Worm (Caenorhabditis elegans) whole organism, early embryonic: ENCODE results near the gene ZC155.2.
A peak's percentile ranks its signal among the peaks of the same experiment; 100 is the strongest.

ENCODE experiments used
- B0310.2 ChIP-seq: sonication (generic microtip); optimal IDR thresholded peaks from 2 replicates; lab custom pipeline; 2016; ENCODE audit warnings: mild to moderate bottlenecking, missing genetic modification characterization, missing compliant biosample characterization
- ama-1 ChIP-seq: fragments of 150-350 bp; optimal IDR thresholded peaks from 2 replicates; lab custom pipeline; 2014
- hmg-4 ChIP-seq: fragments of 200-800 bp; sonication (Bioruptor generic); optimal IDR thresholded peaks from 2 replicates; lab custom pipeline; 2018; ENCODE audit warnings: mild to moderate bottlenecking, missing genetic modification characterization, missing compliant biosample characterization
- tbx-37 ChIP-seq: fragments of 200-800 bp; sonication (Bioruptor generic); conservative IDR thresholded peaks from 2 replicates; pipeline ENCODE4 v1.3.6; 2022; ENCODE audit warnings: missing genetic modification reagents, missing genetic modification characterization, missing compliant biosample characterization

DNA sequence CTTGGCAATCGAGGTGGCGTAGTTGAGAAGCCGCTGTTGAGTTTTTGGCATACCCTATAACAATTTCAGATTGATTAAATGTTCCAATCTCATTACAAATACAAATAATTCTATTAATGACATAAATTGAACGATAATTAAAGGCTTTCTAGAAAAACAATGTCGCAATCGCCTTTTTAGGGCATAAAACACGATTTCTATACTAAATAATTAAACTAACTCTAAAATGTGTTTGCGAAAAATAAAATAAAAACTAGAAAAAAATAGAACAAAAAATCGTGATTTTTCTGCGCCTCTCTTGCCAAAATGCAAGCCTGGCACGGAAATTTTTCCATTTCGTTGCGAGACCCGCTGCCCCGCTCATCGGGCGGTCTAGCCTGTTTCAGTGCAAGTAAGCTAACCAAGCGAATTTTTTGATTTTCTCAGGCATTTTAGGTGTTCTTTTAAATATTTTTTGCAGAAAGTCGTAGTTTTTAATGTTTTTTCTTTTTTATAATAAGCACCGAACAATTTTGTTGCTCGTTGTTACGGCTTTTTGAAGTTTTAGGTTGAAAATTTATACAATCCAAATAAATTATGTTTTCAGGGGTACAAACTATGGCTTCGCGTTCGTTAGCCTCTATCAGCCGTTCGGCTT, 9.2 kb downstream of the ZC155.2 start, which contains the start of the genes C34E10.12, C34E10.10 and atp-2:
- TF ChIP-seq B0310.2 (tag; lab: Kevin White, UChicago): no peak
- no peak for TF ChIP-seq ama-1 (lab: Kevin White, UChicago)
- no peak for TF ChIP-seq tbx-37
- peak; percentile 14 for TF ChIP-seq hmg-4 (GFP tag; lab: Kevin White, UChicago)
